Worm (Caenorhabditis elegans) whole organism, L4 larva: ENCODE data around the gene gbb-2.

Experiments used
- R02D3.7 ChIP-seq: fragments of 150-350 bp; sonication (generic microtip); optimal IDR thresholded peaks from 3 replicates; lab custom pipeline; 2014; ENCODE audit warnings: missing biosample characterization, missing genetic modification characterization
- ceh-28 ChIP-seq: fragments of 150-350 bp; optimal IDR thresholded peaks from 2 replicates; lab custom pipeline; 2014; ENCODE audit warnings: missing biosample characterization, missing genetic modification reagents, missing genetic modification characterization
- daf-16 ChIP-seq, 3 experiments: sonication (generic microtip); optimal IDR thresholded peaks; 2 replicates each; lab custom pipeline; 2016 to 2017; ENCODE audit warnings: missing genetic modification characterization in 3 of 3, missing genetic modification reagents in 3 of 3, mild to moderate bottlenecking in 2 of 3, missing compliant biosample characterization in 2 of 3, missing biosample characterization in 1 of 3, moderate library complexity in 1 of 3
- dmd-8 ChIP-seq: fragments of 200-800 bp; sonication (Bioruptor generic); IDR thresholded peaks from 2 replicates; pipeline ENCODE4 v1.3.6; 2022; ENCODE audit warnings: missing genetic modification characterization, missing compliant biosample characterization
- dpl-1 ChIP-seq: fragments of 150-350 bp; optimal IDR thresholded peaks from 2 replicates; lab custom pipeline; 2014; ENCODE audit warnings: missing biosample characterization, missing genetic modification reagents, missing genetic modification characterization
- hlh-11 ChIP-seq: fragments of 200-800 bp; sonication (Bioruptor generic); optimal IDR thresholded peaks from 2 replicates; lab custom pipeline; 2018; ENCODE audit warnings: mild to moderate bottlenecking, missing genetic modification characterization, missing compliant biosample characterization
- nhr-10 ChIP-seq: fragments of 150-350 bp; optimal IDR thresholded peaks from 2 replicates; lab custom pipeline; 2014; ENCODE audit warnings: missing biosample characterization, missing genetic modification characterization
- pqm-1 ChIP-seq: sonication (generic microtip); optimal IDR thresholded peaks from 2 replicates; lab custom pipeline; 2017; ENCODE audit warnings: missing biosample characterization, missing genetic modification characterization
- unc-39 ChIP-seq: sonication (generic microtip); optimal IDR thresholded peaks from 2 replicates; lab custom pipeline; 2017; ENCODE audit warnings: missing biosample characterization, missing genetic modification characterization

- TF ChIP-seq ceh-28 (tag; lab: Kevin White, UChicago), result no peak
- TF ChIP-seq hlh-11, result peak; percentile 67
- no peak for TF ChIP-seq dmd-8
- TF ChIP-seq pqm-1 (tag; lab: Kevin White, UChicago), result peak; percentile 99
- no peak for TF ChIP-seq R02D3.7 (tag; lab: Kevin White, UChicago)
- no peak for TF ChIP-seq daf-16 (GFP tag; optimal IDR thresholded peaks at IDR 0.05; lab: Kevin White, UChicago)
- TF ChIP-seq daf-16 (tag; optimal IDR thresholded peaks at IDR 0.05; lab: Kevin White, UChicago), result peak; percentile 94
- TF ChIP-seq dpl-1, result no peak
- TF ChIP-seq nhr-10 (tag; lab: Kevin White, UChicago), result no peak
- no peak for TF ChIP-seq unc-39 (tag; lab: Kevin White, UChicago)
Observed at ce11 chrIV:4482531-4482930, 24.0 kb downstream of the gbb-2 start, which contains the start of gene M01H9.4.
